Fruit fly (Drosophila melanogaster): ENCODE results near the gene Prx6a.

Gene Prx6a

DNA sequence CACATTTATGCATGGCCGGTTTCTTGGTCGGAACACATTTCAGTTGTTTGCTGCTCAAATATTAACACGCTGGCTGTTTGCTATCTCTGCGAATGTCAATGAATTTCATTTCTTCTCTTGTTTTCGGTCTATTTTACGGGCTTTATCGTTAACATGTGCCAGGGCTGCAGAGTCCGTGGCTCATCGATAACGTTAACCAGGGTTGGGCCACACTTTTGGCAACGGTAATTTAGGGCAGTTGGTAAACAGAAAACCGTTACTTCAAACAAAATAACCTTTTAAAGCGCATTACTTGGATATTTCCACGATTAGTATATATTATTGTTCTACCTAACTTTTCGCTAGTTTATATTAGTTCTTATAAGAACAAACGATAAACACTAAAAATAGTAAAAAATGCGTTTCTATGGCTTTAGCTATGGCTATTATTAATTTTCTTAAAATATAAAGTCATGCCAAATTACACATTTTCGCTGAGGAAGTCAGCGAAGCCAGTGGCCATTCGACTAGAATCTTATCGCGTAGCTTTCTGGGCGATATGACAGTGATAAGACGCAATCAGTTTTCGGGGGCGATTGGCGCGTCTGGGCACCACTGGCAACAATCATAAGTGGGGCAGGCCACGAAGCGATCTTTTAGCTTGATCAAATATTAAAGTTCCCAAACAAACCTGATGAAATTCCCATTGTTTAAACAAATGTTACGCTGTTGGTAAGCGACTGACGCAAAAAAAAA, 5.1 kb upstream of the Prx6a start (continued):
- TF ChIP-seq Bgb (GFP tag; IDR thresholded peaks at IDR 0.05; ENCODE audit: partially characterized antibody) (peak; percentile 46; the same call in 1 of the 2 replicates), chm (GFP tag; IDR thresholded peaks at IDR 0.05) (no peak; the same call in 1 of the 2 replicates), Nf-YB (GFP tag; optimal IDR thresholded peaks at IDR 0.05) (no peak), twi (tag; optimal IDR thresholded peaks at IDR 0.05) (no peak), B-H2 (GFP tag; optimal IDR thresholded peaks at IDR 0.05) (peak; percentile 7), nau (GFP tag; optimal IDR thresholded peaks at IDR 0.05) (peak; percentile 65), Ssrp (tag; optimal IDR thresholded peaks at IDR 0.05) (peak; percentile 10), CG12942 (GFP tag; optimal IDR thresholded peaks at IDR 0.05) (peak; percentile 42), CG17829 (tag; optimal IDR thresholded peaks at IDR 0.05) (peak; percentile 49), so (GFP tag; IDR thresholded peaks at IDR 0.05) (no peak; the same call in 2 of the 3 replicates), Dad (GFP tag; optimal IDR thresholded peaks at IDR 0.05) (no peak), az2 (GFP tag; optimal IDR thresholded peaks at IDR 0.05) (peak; percentile 34), Atf-2 (GFP tag; optimal IDR thresholded peaks at IDR 0.05) (no peak), her (GFP tag; optimal IDR thresholded peaks at IDR 0.05) (peak; percentile 32), zen (tag; optimal IDR thresholded peaks at IDR 0.05) (peak; percentile 48), Trl (optimal IDR thresholded peaks at IDR 0.05) (no peak), Trl (GFP tag; optimal IDR thresholded peaks at IDR 0.05) (peak; percentile 43), CG3163 (GFP tag; optimal IDR thresholded peaks at IDR 0.05) (no peak), CG17802 (tag; optimal IDR thresholded peaks at IDR 0.05) (no peak), CG8924 (tag; optimal IDR thresholded peaks at IDR 0.05) (peak; percentile 47), NC2β (GFP tag; optimal IDR thresholded peaks at IDR 0.05) (no peak), insv (GFP tag; optimal IDR thresholded peaks at IDR 0.05) (peak in 1 of 2 experiments; percentile 49), esg (GFP tag; conservative IDR thresholded peaks at IDR 0.05) (no peak; the same call in 1 of the 2 replicates), dati (GFP tag; IDR thresholded peaks at IDR 0.05) (no peak), CG34224 (GFP tag; IDR thresholded peaks at IDR 0.05; ENCODE audit: partially characterized antibody) (no peak), CG11695 (GFP tag; IDR thresholded peaks at IDR 0.05) (no peak), dmrt11E (tag; optimal IDR thresholded peaks at IDR 0.05) (no peak), tna (GFP tag; IDR thresholded peaks at IDR 0.05; ENCODE audit: partially characterized antibody) (no peak), Mes4 (GFP tag; optimal IDR thresholded peaks at IDR 0.05) (peak; percentile 19), da (GFP tag; optimal IDR thresholded peaks at IDR 0.05) (no peak), knrl (GFP tag; IDR thresholded peaks at IDR 0.05; ENCODE audit: partially characterized antibody) (no peak), dm (GFP tag; optimal IDR thresholded peaks at IDR 0.05) (peak; percentile 44), CG13624 (GFP tag; optimal IDR thresholded peaks at IDR 0.05) (peak; percentile 20), CG10209 (GFP tag; optimal IDR thresholded peaks at IDR 0.05) (peak; percentile 38), tgo (GFP tag; IDR thresholded peaks at IDR 0.05) (peak; percentile 47; the same call in 2 of the 3 replicates), CG14710 (tag; optimal IDR thresholded peaks at IDR 0.05) (peak; percentile 35), Hsf (GFP tag; optimal IDR thresholded peaks at IDR 0.05) (peak; percentile 49), CG12219 (GFP tag; optimal IDR thresholded peaks at IDR 0.05) (peak; percentile 25), cad (GFP tag; optimal IDR thresholded peaks at IDR 0.05) (no peak), crc (GFP tag; optimal IDR thresholded peaks at IDR 0.05) (peak; percentile 8), CG1603 (tag; optimal IDR thresholded peaks at IDR 0.05) (peak; percentile 51), Nf-YA (GFP tag; IDR thresholded peaks at IDR 0.05) (peak; percentile 65; the same call in 1 of the 2 replicates), CG17912 (GFP tag; optimal IDR thresholded peaks at IDR 0.05) (no peak), CG4820 (GFP tag; optimal IDR thresholded peaks at IDR 0.05) (peak; percentile 13), pb (GFP tag; optimal IDR thresholded peaks at IDR 0.05) (no peak), emc (GFP tag; optimal IDR thresholded peaks at IDR 0.05) (peak; percentile 26), CG11247 (GFP tag; IDR thresholded peaks at IDR 0.05) (peak; percentile 12; the same call in 1 of the 2 replicates), cg (GFP tag; optimal IDR thresholded peaks at IDR 0.05) (no peak), hbn (GFP tag; IDR thresholded peaks at IDR 0.05; ENCODE audit: partially characterized antibody) (no peak), CG43689 (GFP tag; IDR thresholded peaks at IDR 0.05) (no peak)
